1 worm cellular context compared by ENCODE assay signal in the genomic region with DNA sequence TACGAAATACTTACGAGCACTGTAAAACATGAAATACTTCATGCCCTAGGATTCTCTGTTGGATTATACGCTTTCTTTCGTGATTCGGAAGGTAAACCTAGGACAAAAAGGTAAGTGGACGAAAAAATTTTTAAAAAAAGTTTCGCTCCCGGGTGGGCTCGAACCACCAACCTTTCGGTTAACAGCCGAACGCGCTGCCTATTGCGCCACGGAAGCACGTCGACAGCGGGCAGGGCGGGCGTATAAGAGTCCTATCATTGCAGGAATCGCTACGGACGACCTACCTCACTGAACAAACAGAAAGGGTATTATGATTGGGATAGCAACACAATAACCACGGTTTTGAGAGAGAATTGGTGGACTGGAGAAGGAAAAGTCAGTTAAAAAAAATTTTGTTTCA.
TF ChIP-seq lines count a peak whose summit lies in the region.

No protein-coding gene starts in this region.

TF ChIP-seq in whole organism, L4 larva, 104 proteins besides CTCF, POLR2A, EP300 and RAD21 (continued from another document):
- TF ChIP-seq skn-1 (tag; optimal IDR thresholded peaks at IDR 0.05; lab: Kevin White, UChicago) (no peak), snpc-4 (tag; optimal IDR thresholded peaks at IDR 0.05; lab: Kevin White, UChicago) (no peak), D1046.2 (GFP tag; IDR thresholded peaks at IDR 0.05; lab: Robert Waterston, UW) (peak; percentile 64; the same call in 1 of the 2 replicates), daf-19 (GFP tag; conservative IDR thresholded peaks at IDR 0.05; lab: Robert Waterston, UW) (no peak), unc-39 (tag; optimal IDR thresholded peaks at IDR 0.05; lab: Kevin White, UChicago) (no peak), nhr-237 (tag; optimal IDR thresholded peaks at IDR 0.05; lab: Kevin White, UChicago) (no peak), ceh-32 (tag; optimal IDR thresholded peaks at IDR 0.05; lab: Kevin White, UChicago; ENCODE audit: poor library complexity) (no peak), nhr-48 (tag; optimal IDR thresholded peaks at IDR 0.05; lab: Kevin White, UChicago) (no peak), hlh-11 (tag; optimal IDR thresholded peaks at IDR 0.05; lab: Kevin White, UChicago) (peak; percentile 16), lin-29 (GFP tag; IDR thresholded peaks at IDR 0.05; lab: Robert Waterston, UW) (no peak), hmg-1.1 (GFP tag; IDR thresholded peaks at IDR 0.05; lab: Robert Waterston, UW) (peak; percentile 58), dve-1 (tag; optimal IDR thresholded peaks at IDR 0.05; lab: Kevin White, UChicago; ENCODE audit: insufficient read depth) (no peak), hlh-30 (tag; optimal IDR thresholded peaks at IDR 0.05; lab: Kevin White, UChicago; ENCODE audit: insufficient read depth) (peak; percentile 30), attf-4 (tag; optimal IDR thresholded peaks at IDR 0.05; lab: Kevin White, UChicago) (no peak), lin-15B (tag; optimal IDR thresholded peaks at IDR 0.05; lab: Kevin White, UChicago) (no peak), nhr-25 (tag; optimal IDR thresholded peaks at IDR 0.05; lab: Kevin White, UChicago; ENCODE audit: borderline replicate concordance, insufficient read depth) (no peak), mes-2 (tag; optimal IDR thresholded peaks at IDR 0.05; lab: Kevin White, UChicago; ENCODE audit: poor library complexity, severe bottlenecking) (peak; percentile 74), dmd-6 (GFP tag; IDR thresholded peaks at IDR 0.05; lab: Robert Waterston, UW) (no peak), nhr-10 (tag; optimal IDR thresholded peaks at IDR 0.05; lab: Kevin White, UChicago) (no peak), unc-130 (GFP tag; optimal IDR thresholded peaks at IDR 0.05; lab: Kevin White, UChicago) (peak; percentile 9), jun-1 (tag; optimal IDR thresholded peaks at IDR 0.05; lab: Kevin White, UChicago) (no peak), pha-4 (GFP tag; IDR thresholded peaks at IDR 0.05; lab: Robert Waterston, UW) (no peak), pha-4 (tag; optimal IDR thresholded peaks at IDR 0.05; lab: Kevin White, UChicago) (no peak), F26F4.8 (GFP tag; conservative IDR thresholded peaks at IDR 0.05; lab: Robert Waterston, UW) (no peak), snpc-1.2 (GFP tag; IDR thresholded peaks at IDR 0.05; lab: Robert Waterston, UW) (no peak), nhr-6 (tag; optimal IDR thresholded peaks at IDR 0.05; lab: Kevin White, UChicago) (no peak), spr-1 (tag; optimal IDR thresholded peaks at IDR 0.05; lab: Kevin White, UChicago) (no peak), set-16 (GFP tag; IDR thresholded peaks at IDR 0.05; lab: Robert Waterston, UW) (peak; percentile 38; the same call in 1 of the 2 replicates), ceh-28 (tag; optimal IDR thresholded peaks at IDR 0.05; lab: Kevin White, UChicago) (no peak), mep-1 (tag; optimal IDR thresholded peaks at IDR 0.05; lab: Kevin White, UChicago) (peak; percentile 48), ceh-20 (GFP tag; IDR thresholded peaks at IDR 0.05; lab: Robert Waterston, UW) (no peak), dpl-1 (GFP tag; optimal IDR thresholded peaks at IDR 0.05; lab: Kevin White, UChicago) (no peak), mdt-29 (GFP tag; IDR thresholded peaks at IDR 0.05; lab: Robert Waterston, UW) (no peak), ceh-82 (tag; optimal IDR thresholded peaks at IDR 0.05; lab: Kevin White, UChicago) (no peak), dmd-9 (GFP tag; IDR thresholded peaks at IDR 0.05; lab: Robert Waterston, UW) (0 out of 2 replicates have a peak, but pooled peaks have one; percentile 46), Y48G9A.11 (GFP tag; IDR thresholded peaks at IDR 0.05; lab: Robert Waterston, UW) (no peak; the same call in 1 of the 2 replicates), ctbp-1 (GFP tag; IDR thresholded peaks at IDR 0.05; lab: Robert Waterston, UW) (0 out of 2 replicates have a peak, but pooled peaks have one; percentile 29), F49E8.2 (tag; optimal IDR thresholded peaks at IDR 0.05; lab: Kevin White, UChicago; ENCODE audit: borderline replicate concordance) (no peak)
